Worm (Caenorhabditis elegans): ENCODE measurements around the gene str-173.

ce11 chrIV:4887258-4887657 is 25.7 kb downstream of the str-173 start, which contains the start of gene T08B6.1:
- TF ChIP-seq ztf-11 (tag; optimal IDR thresholded peaks at IDR 0.05) (no peak), lsy-2 (tag; optimal IDR thresholded peaks at IDR 0.05) (no peak), unc-62 (GFP tag; optimal IDR thresholded peaks at IDR 0.05) (no peak), lin-13 (tag; optimal IDR thresholded peaks at IDR 0.05) (no peak), ham-2 (GFP tag; optimal IDR thresholded peaks at IDR 0.05) (no peak), lin-32 (GFP tag; optimal IDR thresholded peaks at IDR 0.05) (no peak), sptf-1 (tag; optimal IDR thresholded peaks at IDR 0.05) (no peak), bed-3 (GFP tag; optimal IDR thresholded peaks at IDR 0.05) (no peak), nhr-237 (tag; optimal IDR thresholded peaks at IDR 0.05) (no peak), nhr-28 (tag; optimal IDR thresholded peaks at IDR 0.05) (no peak), mab-5 (tag; optimal IDR thresholded peaks at IDR 0.05) (no peak)
